Worm (Caenorhabditis elegans) whole organism, midembryonic: ENCODE results near the gene cdc-25.3.

Experiments used
- T22C8.4 ChIP-seq: fragments of 200-800 bp; sonication (Bioruptor generic); IDR thresholded peaks from 2 replicates; pipeline ENCODE4 v1.3.6; 2022; ENCODE audit warnings: missing genetic modification characterization, missing compliant biosample characterization
- cog-1 ChIP-seq: sonication (generic microtip); optimal IDR thresholded peaks from 2 replicates; lab custom pipeline; 2016; ENCODE audit warnings: missing genetic modification characterization, missing compliant biosample characterization
- flt-1 ChIP-seq: fragments of 200-800 bp; sonication (Bioruptor generic); IDR thresholded peaks from 2 replicates; pipeline ENCODE4 v1.3.6; 2022; ENCODE audit warnings: missing genetic modification characterization, missing compliant biosample characterization
- klf-2 ChIP-seq: fragments of 200-800 bp; sonication (Bioruptor generic); conservative IDR thresholded peaks from 2 replicates; pipeline ENCODE4 v1.3.6; 2022; ENCODE audit warnings: missing genetic modification reagents, missing genetic modification characterization, missing compliant biosample characterization
- med-1 ChIP-seq: sonication (generic microtip); optimal IDR thresholded peaks from 2 replicates; lab custom pipeline; 2017; ENCODE audit warnings: missing genetic modification characterization, mild to moderate bottlenecking, missing compliant biosample characterization, antibody characterized with exemption, missing genetic modification reagents; ENCODE audit not compliant: insufficient read depth
- ref-1 ChIP-seq: fragments of 200-800 bp; sonication (Bioruptor generic); conservative IDR thresholded peaks from 2 replicates; pipeline ENCODE4 v1.3.6; 2022; ENCODE audit warnings: missing genetic modification reagents, missing genetic modification characterization, missing compliant biosample characterization
- tab-1 ChIP-seq: fragments of 200-800 bp; sonication (Bioruptor generic); IDR thresholded peaks from 2 replicates; pipeline ENCODE4 v1.3.6; 2022; ENCODE audit warnings: missing genetic modification characterization, missing compliant biosample characterization
- ztf-23 ChIP-seq: fragments of 200-800 bp; sonication (Bioruptor generic); IDR thresholded peaks from 2 replicates; pipeline ENCODE4 v1.3.6; 2022; ENCODE audit warnings: missing genetic modification reagents, missing genetic modification characterization, missing compliant biosample characterization
- ztf-29 ChIP-seq: fragments of 200-800 bp; sonication (Bioruptor generic); IDR thresholded peaks from 2 replicates; pipeline ENCODE4 v1.3.6; 2022; ENCODE audit warnings: missing genetic modification reagents, missing genetic modification characterization, missing compliant biosample characterization

DNA sequence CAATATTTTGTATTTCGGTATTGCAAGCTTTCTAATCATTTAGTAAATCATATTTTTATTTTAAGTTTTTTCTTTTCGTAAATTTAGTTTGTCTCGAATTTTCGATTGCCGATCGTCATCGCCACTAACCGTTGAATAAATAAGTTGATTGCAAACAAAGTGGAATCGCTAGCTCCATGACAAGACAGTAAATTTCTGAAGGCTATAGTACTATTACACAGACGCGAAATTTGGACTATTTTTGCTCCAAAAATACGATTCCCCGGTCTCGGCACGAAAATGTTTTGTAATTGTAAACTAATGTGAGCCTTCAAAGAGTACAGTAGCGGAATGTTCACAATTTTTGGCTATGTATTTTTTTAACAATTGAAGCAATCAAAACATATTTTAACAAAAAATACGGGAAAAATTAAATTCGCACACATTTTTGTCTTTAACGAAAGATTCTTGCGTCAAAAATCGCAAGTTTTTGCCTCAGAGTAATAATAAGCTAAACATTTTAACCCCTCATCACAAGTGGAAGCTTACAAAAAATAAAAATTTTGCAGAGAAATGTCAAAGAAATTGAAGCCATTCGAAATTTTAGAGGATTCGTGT, 6.0 kb downstream of the cdc-25.3 start, which contains the start of gene tpk-1:
- TF ChIP-seq ztf-29 = no peak
- TF ChIP-seq klf-2 (GFP tag; lab: Robert Waterston, UW) = no peak
- no peak for TF ChIP-seq med-1
- TF ChIP-seq T22C8.4 (GFP tag; lab: Robert Waterston, UW) = no peak
- TF ChIP-seq ref-1 (GFP tag; lab: Robert Waterston, UW) = no peak
- no peak for TF ChIP-seq cog-1 (tag; lab: Kevin White, UChicago)
- no peak for TF ChIP-seq ztf-23 (GFP tag; lab: Robert Waterston, UW)
- TF ChIP-seq flt-1 (GFP tag; lab: Robert Waterston, UW) = no peak
- no peak for TF ChIP-seq tab-1 (GFP tag; lab: Robert Waterston, UW)
